Fruit fly (Drosophila melanogaster): ENCODE measurements around the gene NLaz.

The NLaz gene

dm6 chr2L:1393611-1394010 is 32.0 kb upstream of the NLaz start (continued):
- no peak for TF ChIP-seq CG42726 (GFP tag; IDR thresholded peaks at IDR 0.05; ENCODE audit: partially characterized antibody)
- no peak for TF ChIP-seq sd (tag; optimal IDR thresholded peaks at IDR 0.05)
- TF ChIP-seq esg (GFP tag; conservative IDR thresholded peaks at IDR 0.05): 0 out of 2 replicates have a peak, but pooled peaks have one; percentile 6
- peak; percentile 1 for TF ChIP-seq CG12391 (tag; optimal IDR thresholded peaks at IDR 0.05)
- TF ChIP-seq CG2712 (tag; optimal IDR thresholded peaks at IDR 0.05): peak; percentile 24
- no peak for TF ChIP-seq her (GFP tag; optimal IDR thresholded peaks at IDR 0.05)

dm6 chr2L:1390271-1390670 is 28.6 kb upstream of the NLaz start:
- TF ChIP-seq pros (GFP tag; optimal IDR thresholded peaks at IDR 0.05) (peak; percentile 80), sd (tag; optimal IDR thresholded peaks at IDR 0.05) (peak; percentile 9), insv (GFP tag; optimal IDR thresholded peaks at IDR 0.05) (no peak), gsb-n (tag; optimal IDR thresholded peaks at IDR 0.05) (peak; percentile 26), corto (GFP tag; optimal IDR thresholded peaks at IDR 0.05) (no peak), nerfin-1 (tag; optimal IDR thresholded peaks at IDR 0.05) (peak; percentile 96), chinmo (GFP tag; IDR thresholded peaks at IDR 0.05; ENCODE audit: partially characterized antibody) (0 out of 4 replicates have a peak, but pooled peaks have one; percentile 30)

dm6 chr2L:1387811-1388210 is 26.2 kb upstream of the NLaz start:
- TF ChIP-seq zf30C (GFP tag; optimal IDR thresholded peaks at IDR 0.05) (peak; percentile 33), nerfin-1 (tag; optimal IDR thresholded peaks at IDR 0.05) (peak; percentile 27), Drgx (GFP tag; IDR thresholded peaks at IDR 0.05) (0 out of 2 replicates have a peak, but pooled peaks have one; percentile 29), CG17361 (GFP tag; IDR thresholded peaks at IDR 0.05) (0 out of 3 replicates have a peak, but pooled peaks have one; percentile 9), CG6272 (GFP tag; IDR thresholded peaks at IDR 0.05) (no peak), bsh (GFP tag; optimal IDR thresholded peaks at IDR 0.05) (peak in 1 of 2 experiments; percentile 27), CG16779 (GFP tag; IDR thresholded peaks at IDR 0.05) (no peak), Ets65A (GFP tag) (peak; percentile 53)

dm6 chr2L:1386512-1386911 is 24.9 kb upstream of the NLaz start:
- TF ChIP-seq Fer2 (tag; optimal IDR thresholded peaks at IDR 0.05): no peak
- TF ChIP-seq Ets65A (GFP tag): peak; percentile 74
- no peak for TF ChIP-seq eyg (GFP tag; optimal IDR thresholded peaks at IDR 0.05)
- peak; percentile 6 for TF ChIP-seq Ssrp (tag; optimal IDR thresholded peaks at IDR 0.05)
- peak; percentile 47; the same call in 1 of the 3 replicates for TF ChIP-seq CG17361 (GFP tag; IDR thresholded peaks at IDR 0.05)

dm6 chr2L:1377635-1378034 is 16.0 kb upstream of the NLaz start:
- TF ChIP-seq CG10209 (GFP tag; optimal IDR thresholded peaks at IDR 0.05) (no peak), ssp (GFP tag; IDR thresholded peaks at IDR 0.05) (0 out of 2 replicates have a peak, but pooled peaks have one; percentile 36), zen2 (GFP tag; IDR thresholded peaks at IDR 0.05; ENCODE audit: partially characterized antibody) (no peak), CG13296 (GFP tag; optimal IDR thresholded peaks at IDR 0.05) (no peak), ind (GFP tag; optimal IDR thresholded peaks at IDR 0.05) (no peak), otp (GFP tag; IDR thresholded peaks at IDR 0.05) (no peak), ara (GFP tag; IDR thresholded peaks at IDR 0.05) (0 out of 2 replicates have a peak, but pooled peaks have one; percentile 24), Sox102F (GFP tag; optimal IDR thresholded peaks at IDR 0.05) (peak; percentile 27), bbx (GFP tag; IDR thresholded peaks at IDR 0.05; ENCODE audit: partially characterized antibody) (no peak), abd-A (tag; optimal IDR thresholded peaks at IDR 0.05) (no peak), shn (GFP tag; optimal IDR thresholded peaks at IDR 0.05) (no peak), CG14014 (GFP tag; IDR thresholded peaks at IDR 0.05) (0 out of 2 replicates have a peak, but pooled peaks have one; percentile 14), CG17186 (GFP tag; optimal IDR thresholded peaks at IDR 0.05) (no peak), CG8388 (GFP tag; optimal IDR thresholded peaks at IDR 0.05) (peak; percentile 9), grau (tag; optimal IDR thresholded peaks at IDR 0.05) (peak; percentile 14), CG16813 (GFP tag; IDR thresholded peaks at IDR 0.05; ENCODE audit: partially characterized antibody) (no peak), CG4617 (GFP tag; optimal IDR thresholded peaks at IDR 0.05; ENCODE audit: borderline replicate concordance) (no peak), prd (optimal IDR thresholded peaks at IDR 0.05) (no peak), prd (GFP tag; IDR thresholded peaks at IDR 0.05) (peak; percentile 7; the same call in 1 of the 3 replicates), lab (GFP tag; optimal IDR thresholded peaks at IDR 0.05) (peak; percentile 19), danr (GFP tag; IDR thresholded peaks at IDR 0.05) (no peak)

Data from whole organism, embryonic.